Fruit fly (Drosophila melanogaster): Measurements from ENCODE around the gene CG33170.
A peak's percentile ranks its signal among the peaks of the same experiment; 100 is the strongest.

CG33170 gene

dm6 chr3L:22863367-22864078 is 877 bp upstream of the CG33170 start, which contains the start of gene CG33169 (continued):
- no peak for TF ChIP-seq CG17568 (GFP tag; optimal IDR thresholded peaks at IDR 0.05)
- peak; percentile 91 for TF ChIP-seq ash1 (GFP tag; optimal IDR thresholded peaks at IDR 0.05)
- peak; percentile 92 for TF ChIP-seq CG6175 (GFP tag; IDR thresholded peaks at IDR 0.05)
- TF ChIP-seq slbo (GFP tag; IDR thresholded peaks at IDR 0.05): peak; percentile 96
- peak; percentile 79 for TF ChIP-seq CG8765 (GFP tag; IDR thresholded peaks at IDR 0.05)
- peak; percentile 74 for TF ChIP-seq Jarid2 (GFP tag; optimal IDR thresholded peaks at IDR 0.05)
- TF ChIP-seq Hr51 (GFP tag; optimal IDR thresholded peaks at IDR 0.05): peak in 1 of 2 experiments; percentile 90
- TF ChIP-seq CG8359 (GFP tag; optimal IDR thresholded peaks at IDR 0.05; ENCODE audit: borderline replicate concordance): no peak
- peak; percentile 81 for TF ChIP-seq Bgb (GFP tag; IDR thresholded peaks at IDR 0.05; ENCODE audit: partially characterized antibody)
- TF ChIP-seq Eip74EF (GFP tag; optimal IDR thresholded peaks at IDR 0.05): no peak
- peak; percentile 70 for TF ChIP-seq grau (tag; optimal IDR thresholded peaks at IDR 0.05)
- peak; percentile 56; the same call in 1 of the 2 replicates for TF ChIP-seq CG10321 (GFP tag; IDR thresholded peaks at IDR 0.05)
- peak; percentile 89 for TF ChIP-seq zfh1 (GFP tag; IDR thresholded peaks at IDR 0.05)
- TF ChIP-seq fd102C (GFP tag; optimal IDR thresholded peaks at IDR 0.05): peak; percentile 70
- peak; percentile 79 for TF ChIP-seq CG30431 (GFP tag; optimal IDR thresholded peaks at IDR 0.05)
- TF ChIP-seq CG32767 (GFP tag; IDR thresholded peaks at IDR 0.05): peak; percentile 38; the same call in 1 of the 2 replicates
- TF ChIP-seq CG4707 (GFP tag; optimal IDR thresholded peaks at IDR 0.05): peak; percentile 61
- peak; percentile 89 for TF ChIP-seq Side (GFP tag; optimal IDR thresholded peaks at IDR 0.05)
- TF ChIP-seq Ravus (GFP tag; IDR thresholded peaks at IDR 0.05): no peak
- no peak for TF ChIP-seq nau (GFP tag; optimal IDR thresholded peaks at IDR 0.05)
- peak; percentile 43 for TF ChIP-seq CG6813 (GFP tag; optimal IDR thresholded peaks at IDR 0.05)
- TF ChIP-seq CG32532 (GFP tag; IDR thresholded peaks at IDR 0.05): peak; percentile 88
- peak; percentile 67; the same call in 1 of the 2 replicates for TF ChIP-seq GATAe (GFP tag; conservative IDR thresholded peaks at IDR 0.05)
- peak; percentile 91 for TF ChIP-seq Dad (GFP tag; optimal IDR thresholded peaks at IDR 0.05)
- TF ChIP-seq ems (GFP tag; optimal IDR thresholded peaks at IDR 0.05): peak; percentile 86
- TF ChIP-seq CG33213 (GFP tag; optimal IDR thresholded peaks at IDR 0.05): peak; percentile 96
- TF ChIP-seq gcm2 (GFP tag; optimal IDR thresholded peaks at IDR 0.05): peak; percentile 80
- peak; percentile 39 for TF ChIP-seq Nf-YB (GFP tag; optimal IDR thresholded peaks at IDR 0.05)
- peak; percentile 72; the same call in 2 of the 3 replicates for TF ChIP-seq CG6791 (GFP tag; IDR thresholded peaks at IDR 0.05; ENCODE audit: partially characterized antibody)
- 0 out of 2 replicates have a peak, but pooled peaks have one; percentile 28 for TF ChIP-seq ap (GFP tag; IDR thresholded peaks at IDR 0.05)
- peak; percentile 89 for TF ChIP-seq sug (tag; optimal IDR thresholded peaks at IDR 0.05)
- TF ChIP-seq CG1792 (GFP tag; optimal IDR thresholded peaks at IDR 0.05): peak; percentile 85
- TF ChIP-seq bigmax (GFP tag; optimal IDR thresholded peaks at IDR 0.05): peak; percentile 61
- peak; percentile 79 for TF ChIP-seq kni (GFP tag; optimal IDR thresholded peaks at IDR 0.05)
- no peak for TF ChIP-seq sim (GFP tag; IDR thresholded peaks at IDR 0.05)
- TF ChIP-seq Ets65A (GFP tag): peak; percentile 100
- TF ChIP-seq Aef1 (GFP tag; IDR thresholded peaks at IDR 0.05): peak; percentile 89
- peak; percentile 31 for TF ChIP-seq CG8388 (GFP tag; optimal IDR thresholded peaks at IDR 0.05)
- peak; percentile 79 for TF ChIP-seq CG14710 (tag; optimal IDR thresholded peaks at IDR 0.05)
- TF ChIP-seq lmd (GFP tag; IDR thresholded peaks at IDR 0.05): peak; percentile 79
- peak; percentile 61 for TF ChIP-seq inv (GFP tag; IDR thresholded peaks at IDR 0.05; ENCODE audit: partially characterized antibody)
- peak; percentile 82 for TF ChIP-seq CG17359 (tag; optimal IDR thresholded peaks at IDR 0.05)
- TF ChIP-seq Sox102F (GFP tag; optimal IDR thresholded peaks at IDR 0.05): peak; percentile 59
- peak; percentile 88 for TF ChIP-seq CG17612 (GFP tag; IDR thresholded peaks at IDR 0.05)
- TF ChIP-seq stwl (tag; optimal IDR thresholded peaks at IDR 0.05): peak; percentile 96
- peak; percentile 85 for TF ChIP-seq CG11398 (GFP tag; optimal IDR thresholded peaks at IDR 0.05)
- TF ChIP-seq CG4282 (GFP tag; optimal IDR thresholded peaks at IDR 0.05): peak; percentile 84
- peak; percentile 91 to 94 for TF ChIP-seq Pdp1 (GFP tag; optimal IDR thresholded peaks at IDR 0.05)

Data from whole organism, embryonic.